Fruit fly (Drosophila melanogaster) whole organism, embryonic: ENCODE measurements around the gene CG10116.

Experiments used
- Atf-2 ChIP-seq: fragments of 200-800 bp; sonication (Bioruptor generic); optimal IDR thresholded peaks from 2 replicates; lab custom pipeline; 2016; ENCODE audit warnings: missing biosample characterization, missing genetic modification characterization
- CG10565 ChIP-seq: fragments of 200-800 bp; sonication (Bioruptor generic); optimal IDR thresholded peaks from 3 replicates; lab custom pipeline; 2016; ENCODE audit warnings: missing biosample characterization, mild to moderate bottlenecking, missing genetic modification characterization
- CG11247 ChIP-seq: fragments of 200-800 bp; sonication (Bioruptor generic); IDR thresholded peaks from 2 replicates; pipeline ENCODE4 v1.3.6; 2022; ENCODE audit warnings: missing biosample characterization, missing genetic modification characterization
- CG17361 ChIP-seq: fragments of 200-800 bp; sonication (Bioruptor generic); IDR thresholded peaks from 3 replicates; pipeline ENCODE4 v1.3.6; 2022; ENCODE audit warnings: missing biosample characterization, missing genetic modification characterization
- CG31388 ChIP-seq: fragments of 200-800 bp; sonication (Bioruptor generic); optimal IDR thresholded peaks from 2 replicates; lab custom pipeline; 2016; ENCODE audit warnings: missing biosample characterization, missing genetic modification characterization
- CG3407 ChIP-seq: fragments of 200-800 bp; sonication (Bioruptor generic); optimal IDR thresholded peaks from 2 replicates; lab custom pipeline; 2018; ENCODE audit warnings: missing biosample characterization, mild to moderate bottlenecking, missing genetic modification characterization
- CG3838 ChIP-seq: fragments of 200-800 bp; sonication (Bioruptor generic); optimal IDR thresholded peaks from 3 replicates; lab custom pipeline; 2016; ENCODE audit warnings: missing biosample characterization, missing genetic modification characterization
- CG42726 ChIP-seq: fragments of 200-800 bp; sonication (Bioruptor generic); IDR thresholded peaks from 2 replicates; pipeline ENCODE4 v1.3.6; 2022; ENCODE audit warnings: missing biosample characterization, missing genetic modification characterization; ENCODE audit not compliant: partially characterized antibody
- CG8388 ChIP-seq: fragments of 200-800 bp; sonication (Bioruptor generic); optimal IDR thresholded peaks from 2 replicates; lab custom pipeline; 2019; ENCODE audit warnings: missing biosample characterization, mild to moderate bottlenecking, missing genetic modification characterization, moderate library complexity
- Dbx ChIP-seq: fragments of 200-800 bp; sonication (Bioruptor generic); IDR thresholded peaks from 3 replicates; pipeline ENCODE4 v1.3.6; 2022; ENCODE audit warnings: missing biosample characterization, missing genetic modification characterization
- Dfd ChIP-seq, 2 experiments: fragments of >200 bp; optimal IDR thresholded peaks; 2 replicates each; lab custom pipeline; 2017; ENCODE audit warnings: missing biosample characterization in 2 of 2, missing genetic modification characterization in 2 of 2
- Dp ChIP-seq: fragments of 200-800 bp; sonication (Bioruptor generic); optimal IDR thresholded peaks from 2 replicates; lab custom pipeline; 2018; ENCODE audit warnings: missing biosample characterization, mild to moderate bottlenecking, missing genetic modification characterization, moderate library complexity
- Ets97D ChIP-seq: fragments of 200-800 bp; sonication (Bioruptor generic); optimal IDR thresholded peaks from 3 replicates; lab custom pipeline; 2016; ENCODE audit warnings: missing biosample characterization, missing genetic modification characterization
- Fer3 ChIP-seq: fragments of 200-800 bp; sonication (Bioruptor generic); optimal IDR thresholded peaks from 2 replicates; lab custom pipeline; 2018; ENCODE audit warnings: missing biosample characterization, mild to moderate bottlenecking, missing genetic modification characterization, moderate library complexity
- Poxn ChIP-seq: fragments of 200-800 bp; sonication (Bioruptor generic); IDR thresholded peaks from 2 replicates; pipeline ENCODE4 v1.3.6; 2022; ENCODE audit warnings: missing biosample characterization, missing genetic modification characterization
- Scr ChIP-seq: fragments of 200-800 bp; sonication (Bioruptor generic); IDR thresholded peaks from 2 replicates; pipeline ENCODE4 v1.3.6; 2022; ENCODE audit warnings: missing biosample characterization, missing genetic modification characterization; ENCODE audit not compliant: partially characterized antibody
- Tbp ChIP-seq: fragments of >200 bp; optimal IDR thresholded peaks from 2 replicates; lab custom pipeline; 2018; ENCODE audit warnings: missing biosample characterization, missing genetic modification characterization
- ab ChIP-seq: fragments of 200-800 bp; sonication (Bioruptor generic); optimal IDR thresholded peaks from 2 replicates; lab custom pipeline; 2016; ENCODE audit warnings: missing biosample characterization, missing genetic modification characterization
- abd-A ChIP-seq: fragments of 200-800 bp; sonication (Bioruptor generic); optimal IDR thresholded peaks from 3 replicates; lab custom pipeline; 2019; ENCODE audit warnings: missing biosample characterization, mild to moderate bottlenecking, missing genetic modification characterization, moderate library complexity
- ac ChIP-seq: fragments of 200-800 bp; sonication (Bioruptor generic); optimal IDR thresholded peaks from 3 replicates; lab custom pipeline; 2017; ENCODE audit warnings: missing biosample characterization, mild to moderate bottlenecking, missing genetic modification characterization
- cad ChIP-seq: fragments of >200 bp; optimal IDR thresholded peaks from 2 replicates; lab custom pipeline; 2017; ENCODE audit warnings: missing biosample characterization, missing genetic modification characterization
- crc ChIP-seq: fragments of 200-800 bp; sonication (Bioruptor generic); optimal IDR thresholded peaks from 2 replicates; lab custom pipeline; 2016; ENCODE audit warnings: missing biosample characterization, missing genetic modification characterization
- dpn ChIP-seq, 2 experiments: fragments of 200-800 bp; sonication (Bioruptor generic); optimal IDR thresholded peaks; 3 replicates each; lab custom pipeline; 2016; ENCODE audit warnings: missing biosample characterization in 2 of 2, missing genetic modification characterization in 2 of 2
- exex ChIP-seq: fragments of 200-800 bp; sonication (Bioruptor generic); optimal IDR thresholded peaks from 4 replicates; lab custom pipeline; 2018; ENCODE audit warnings: missing biosample characterization, mild to moderate bottlenecking, missing genetic modification characterization, moderate library complexity
- gcm ChIP-seq: fragments of 200-800 bp; sonication (Bioruptor generic); optimal IDR thresholded peaks from 2 replicates; lab custom pipeline; 2019; ENCODE audit warnings: missing biosample characterization, mild to moderate bottlenecking, missing genetic modification characterization, moderate library complexity
- jing ChIP-seq: fragments of 200-800 bp; sonication (Bioruptor generic); optimal IDR thresholded peaks from 2 replicates; lab custom pipeline; 2018; ENCODE audit warnings: missing biosample characterization, mild to moderate bottlenecking, missing genetic modification characterization
- knrl ChIP-seq: fragments of 200-800 bp; sonication (Bioruptor generic); IDR thresholded peaks from 3 replicates; pipeline ENCODE4 v1.3.6; 2022; ENCODE audit warnings: missing biosample characterization, missing genetic modification characterization; ENCODE audit not compliant: partially characterized antibody
- lab ChIP-seq: fragments of 200-800 bp; sonication (Bioruptor generic); optimal IDR thresholded peaks from 3 replicates; lab custom pipeline; 2017; ENCODE audit warnings: missing biosample characterization, missing genetic modification characterization, mild to moderate bottlenecking, moderate library complexity, missing genetic modification reagents
- lov ChIP-seq, 2 experiments: fragments of 200-800 bp in 1 of 2; fragments of >200 bp in 1 of 2; sonication (Bioruptor generic) in 1 of 2; IDR thresholded peaks in 1 of 2; optimal IDR thresholded peaks in 1 of 2; 2 replicates in 1 of 2; 3 replicates in 1 of 2; pipeline versions ENCODE4 v1.3.6 to Lab custom; 2017 to 2022; ENCODE audit warnings: missing biosample characterization in 1 of 2, missing genetic modification characterization in 1 of 2
- nom ChIP-seq: fragments of 200-800 bp; sonication (Bioruptor generic); optimal IDR thresholded peaks from 2 replicates; lab custom pipeline; 2017; ENCODE audit warnings: missing biosample characterization, missing genetic modification characterization, mild to moderate bottlenecking, moderate library complexity, missing genetic modification reagents
- pb ChIP-seq: fragments of 200-800 bp; sonication (Bioruptor generic); optimal IDR thresholded peaks from 3 replicates; lab custom pipeline; 2016; ENCODE audit warnings: missing biosample characterization, missing genetic modification characterization
- ro ChIP-seq: fragments of 200-800 bp; sonication (Bioruptor generic); IDR thresholded peaks from 2 replicates; pipeline ENCODE4 v1.3.6; 2022; ENCODE audit warnings: missing biosample characterization, missing genetic modification characterization
- sisA ChIP-seq: fragments of 200-800 bp; sonication (Bioruptor generic); IDR thresholded peaks from 2 replicates; pipeline ENCODE4 v1.3.6; 2022; ENCODE audit warnings: missing biosample characterization, missing genetic modification characterization
- tgo ChIP-seq: fragments of 200-800 bp; sonication (Bioruptor generic); IDR thresholded peaks from 3 replicates; pipeline ENCODE4 v1.3.6; 2022; ENCODE audit warnings: missing biosample characterization, missing genetic modification characterization

Gene CG10116

dm6 chr3L:13430171-13430570, 26.9 kb downstream of the CG10116 start:
- TF ChIP-seq tgo (no peak), Dfd (GFP tag; optimal IDR thresholded peaks at IDR 0.05; lab: Kevin White, UChicago) (peak in 1 of 2 experiments; percentile 26)

dm6 chr3L:13426573-13426972, 30.5 kb downstream of the CG10116 start, which contains the start of gene CG14105:
TSS of gene CG14105 (minus strand) at chr3L:13426673.
- no peak for TF ChIP-seq abd-A (tag; lab: Kevin White, UChicago)
- no peak for TF ChIP-seq cad (GFP tag; lab: Kevin White, UChicago)

dm6 chr3L:13425571-13425970, 31.5 kb downstream of the CG10116 start, which contains the start of gene CG14106:
TSS of gene CG14106 (minus strand) at chr3L:13425671.
- no peak for TF ChIP-seq CG42726 (GFP tag; lab: Robert Waterston, UW)
- no peak for TF ChIP-seq nom (GFP tag; lab: Kevin White, UChicago)
- TF ChIP-seq CG3838 (GFP tag; lab: Kevin White, UChicago) = no peak
- TF ChIP-seq Dp (GFP tag; lab: Kevin White, UChicago) = no peak
- TF ChIP-seq crc = no peak
- no peak for TF ChIP-seq lab
- no peak for TF ChIP-seq Fer3 (tag; lab: Kevin White, UChicago)
- TF ChIP-seq jing (GFP tag; lab: Kevin White, UChicago) = no peak
- no peak for TF ChIP-seq CG10565 (GFP tag; lab: Kevin White, UChicago)
- no peak for TF ChIP-seq ro (GFP tag; lab: Robert Waterston, UW)
- TF ChIP-seq CG17361 (GFP tag; lab: Robert Waterston, UW) = no peak
- TF ChIP-seq knrl = no peak
- TF ChIP-seq CG11247 = no peak
- no peak for TF ChIP-seq exex
- no peak for TF ChIP-seq sisA (GFP tag; lab: Robert Waterston, UW)
- no peak for TF ChIP-seq Tbp (GFP tag; lab: Kevin White, UChicago)
- no peak for TF ChIP-seq CG8388 (GFP tag; lab: Kevin White, UChicago)
- no peak for TF ChIP-seq ac (GFP tag; lab: Kevin White, UChicago)
- no peak for TF ChIP-seq ab (GFP tag; lab: Kevin White, UChicago)

dm6 chr3L:13424068-13424467, 33.0 kb downstream of the CG10116 start, which contains the start of gene CG33263:
TSS of gene CG33263 (minus strand) at chr3L:13424168.
- TF ChIP-seq Dbx (GFP tag; lab: Robert Waterston, UW) = no peak
- no peak for TF ChIP-seq dpn (GFP tag; optimal IDR thresholded peaks at IDR 0.05; lab: Kevin White, UChicago)
- no peak for TF ChIP-seq Poxn
- no peak for TF ChIP-seq CG3407 (GFP tag; lab: Kevin White, UChicago)
- TF ChIP-seq Ets97D (GFP tag; lab: Kevin White, UChicago) = no peak
- TF ChIP-seq lov (optimal IDR thresholded peaks at IDR 0.05; lab: Kevin White, UChicago) = no peak
- TF ChIP-seq lov (GFP tag; IDR thresholded peaks at IDR 0.05; lab: Robert Waterston, UW) = no peak
- TF ChIP-seq Scr = no peak
- TF ChIP-seq Atf-2 (GFP tag; lab: Kevin White, UChicago) = no peak
- no peak for TF ChIP-seq CG10565 (GFP tag; lab: Kevin White, UChicago)
- no peak for TF ChIP-seq gcm (GFP tag; lab: Kevin White, UChicago)
- no peak for TF ChIP-seq CG31388 (GFP tag; lab: Kevin White, UChicago)
- no peak for TF ChIP-seq pb (GFP tag; lab: Kevin White, UChicago)
